Worm (Caenorhabditis elegans) whole organism, young adult: ENCODE results near the gene wrt-6.

Experiments
- B0336.3 ChIP-seq: fragments of 200-800 bp; sonication (Bioruptor generic); IDR thresholded peaks from 2 replicates; pipeline ENCODE4 v1.3.6; 2022; ENCODE audit warnings: missing genetic modification characterization, missing compliant biosample characterization
- C17E4.6 ChIP-seq: fragments of 200-800 bp; sonication (Bioruptor generic); IDR thresholded peaks from 2 replicates; pipeline ENCODE4 v1.3.6; 2022; ENCODE audit warnings: missing genetic modification reagents, missing genetic modification characterization, missing compliant biosample characterization
- D2030.7 ChIP-seq: fragments of 200-800 bp; sonication (Bioruptor generic); IDR thresholded peaks from 2 replicates; pipeline ENCODE4 v1.3.6; 2022; ENCODE audit warnings: missing genetic modification reagents, missing genetic modification characterization, missing compliant biosample characterization
- F23B12.7 ChIP-seq: sonication (generic microtip); optimal IDR thresholded peaks from 2 replicates; lab custom pipeline; 2017; ENCODE audit warnings: missing genetic modification characterization, mild to moderate bottlenecking, missing compliant biosample characterization, antibody characterized with exemption, moderate library complexity; ENCODE audit not compliant: insufficient read depth
- F52B5.7 ChIP-seq: sonication (generic microtip); optimal IDR thresholded peaks from 2 replicates; lab custom pipeline; 2016; ENCODE audit warnings: mild to moderate bottlenecking, missing genetic modification characterization, missing compliant biosample characterization
- F55B11.4 ChIP-seq: sonication (generic microtip); optimal IDR thresholded peaks from 2 replicates; lab custom pipeline; 2016; ENCODE audit warnings: missing compliant biosample characterization, missing genetic modification characterization, borderline replicate concordance; ENCODE audit not compliant: insufficient read depth
- K11D2.4 ChIP-seq: fragments of 200-800 bp; sonication (Bioruptor generic); IDR thresholded peaks from 2 replicates; pipeline ENCODE4 v1.3.6; 2022; ENCODE audit warnings: missing genetic modification reagents, missing genetic modification characterization, missing compliant biosample characterization
- T07F8.4 ChIP-seq: sonication (generic microtip); optimal IDR thresholded peaks from 2 replicates; lab custom pipeline; 2016; ENCODE audit warnings: mild to moderate bottlenecking, missing genetic modification characterization, moderate library complexity, missing compliant biosample characterization
- Y79H2A.3 ChIP-seq: fragments of 200-800 bp; sonication (Bioruptor generic); conservative IDR thresholded peaks from 2 replicates; pipeline ENCODE4 v1.3.6; 2022; ENCODE audit warnings: missing genetic modification reagents, missing genetic modification characterization, missing compliant biosample characterization
- Y95B8A.8 ChIP-seq: fragments of 200-800 bp; sonication (Bioruptor generic); IDR thresholded peaks from 2 replicates; pipeline ENCODE4 v1.3.6; 2022; ENCODE audit warnings: missing genetic modification reagents, missing genetic modification characterization, missing compliant biosample characterization
- aptf-2 ChIP-seq: fragments of 200-800 bp; sonication (Bioruptor generic); conservative IDR thresholded peaks from 2 replicates; pipeline ENCODE4 v1.3.6; 2022; ENCODE audit warnings: missing genetic modification reagents, missing genetic modification characterization, missing compliant biosample characterization
- aptf-3 ChIP-seq: fragments of 200-800 bp; sonication (Bioruptor generic); IDR thresholded peaks from 2 replicates; pipeline ENCODE4 v1.3.6; 2022; ENCODE audit warnings: missing genetic modification characterization, missing compliant biosample characterization
- attf-6 ChIP-seq: fragments of 200-800 bp; sonication (Bioruptor generic); IDR thresholded peaks from 2 replicates; pipeline ENCODE4 v1.3.6; 2022; ENCODE audit warnings: missing genetic modification reagents, missing genetic modification characterization, missing compliant biosample characterization
- ccch-3 ChIP-seq: fragments of 200-800 bp; sonication (Bioruptor generic); optimal IDR thresholded peaks from 2 replicates; lab custom pipeline; 2018; ENCODE audit warnings: mild to moderate bottlenecking, missing genetic modification characterization, missing compliant biosample characterization
- cebp-1 ChIP-seq, 2 experiments: fragments of 200-800 bp in 1 of 2; sonication (Bioruptor generic) in 1 of 2; sonication (generic microtip) in 1 of 2; IDR thresholded peaks in 1 of 2; optimal IDR thresholded peaks in 1 of 2; 2 replicates each; pipeline versions ENCODE4 v1.3.6 to Lab custom; 2017 to 2022; ENCODE audit warnings: missing compliant biosample characterization in 2 of 2, missing genetic modification characterization in 2 of 2, mild to moderate bottlenecking in 1 of 2, missing genetic modification reagents in 1 of 2, moderate library complexity in 1 of 2
- chd-7 ChIP-seq: sonication (generic microtip); optimal IDR thresholded peaks from 2 replicates; lab custom pipeline; 2016; ENCODE audit warnings: mild to moderate bottlenecking, missing genetic modification characterization, moderate library complexity, missing compliant biosample characterization
- dox-1 ChIP-seq: fragments of 200-800 bp; sonication (Bioruptor generic); IDR thresholded peaks from 2 replicates; pipeline ENCODE4 v1.3.6; 2022; ENCODE audit warnings: missing genetic modification reagents, missing genetic modification characterization, missing compliant biosample characterization
- dpl-1 ChIP-seq: fragments of 150-350 bp; optimal IDR thresholded peaks from 2 replicates; lab custom pipeline; 2014; ENCODE audit warnings: missing biosample characterization, missing genetic modification reagents, missing genetic modification characterization
- ekl-4 ChIP-seq: fragments of 200-800 bp; sonication (Bioruptor generic); IDR thresholded peaks from 2 replicates; pipeline ENCODE4 v1.3.6; 2022; ENCODE audit warnings: missing genetic modification reagents, missing genetic modification characterization, missing compliant biosample characterization
- ets-4 ChIP-seq: fragments of 200-800 bp; sonication (Bioruptor generic); optimal IDR thresholded peaks from 2 replicates; lab custom pipeline; 2018; ENCODE audit warnings: mild to moderate bottlenecking, missing genetic modification characterization, missing compliant biosample characterization
- hlh-12 ChIP-seq: sonication (generic microtip); optimal IDR thresholded peaks from 2 replicates; lab custom pipeline; 2016; ENCODE audit warnings: missing genetic modification characterization, missing compliant biosample characterization
- hmg-20 ChIP-seq: fragments of 200-800 bp; sonication (Bioruptor generic); IDR thresholded peaks from 2 replicates; pipeline ENCODE4 v1.3.6; 2022; ENCODE audit warnings: missing genetic modification reagents, missing genetic modification characterization, missing compliant biosample characterization
- hrde-1 ChIP-seq: sonication (generic microtip); optimal IDR thresholded peaks from 2 replicates; lab custom pipeline; 2016; ENCODE audit warnings: missing genetic modification characterization, mild to moderate bottlenecking, missing compliant biosample characterization, moderate library complexity, missing genotype, missing genetic modification reagents, borderline replicate concordance
- hsf-1 ChIP-seq: fragments of 200-800 bp; sonication (Bioruptor generic); IDR thresholded peaks from 2 replicates; pipeline ENCODE4 v1.3.6; 2022; ENCODE audit warnings: missing genetic modification reagents, missing genetic modification characterization, missing compliant biosample characterization
- let-526 ChIP-seq: fragments of 200-800 bp; sonication (Bioruptor generic); IDR thresholded peaks from 2 replicates; pipeline ENCODE4 v1.3.6; 2022; ENCODE audit warnings: missing genetic modification reagents, missing genetic modification characterization, missing compliant biosample characterization
- let-607 ChIP-seq, 2 experiments: fragments of 200-800 bp in 1 of 2; sonication (Bioruptor generic) in 1 of 2; sonication (generic microtip) in 1 of 2; optimal IDR thresholded peaks; 2 replicates each; lab custom pipeline; 2016 to 2018; ENCODE audit warnings: mild to moderate bottlenecking in 2 of 2, missing compliant biosample characterization in 2 of 2, missing genetic modification characterization in 2 of 2, moderate library complexity in 2 of 2, missing genotype in 1 of 2
- lin-26 ChIP-seq: fragments of 200-800 bp; sonication (Bioruptor generic); IDR thresholded peaks from 2 replicates; pipeline ENCODE4 v1.3.6; 2022; ENCODE audit warnings: missing genetic modification reagents, missing genetic modification characterization, missing compliant biosample characterization
- lin-54 ChIP-seq: fragments of 200-800 bp; sonication (Bioruptor generic); optimal IDR thresholded peaks from 2 replicates; lab custom pipeline; 2018; ENCODE audit warnings: mild to moderate bottlenecking, missing genetic modification characterization, missing compliant biosample characterization
- madf-10 ChIP-seq: sonication (generic microtip); optimal IDR thresholded peaks from 2 replicates; lab custom pipeline; 2016; ENCODE audit warnings: mild to moderate bottlenecking, missing genetic modification characterization, missing compliant biosample characterization
- madf-8 ChIP-seq: fragments of 200-800 bp; sonication (Bioruptor generic); conservative IDR thresholded peaks from 2 replicates; pipeline ENCODE4 v1.3.6; 2022; ENCODE audit warnings: missing genetic modification reagents, missing genetic modification characterization, missing compliant biosample characterization
- nhr-120 ChIP-seq: fragments of 200-800 bp; sonication (Bioruptor generic); IDR thresholded peaks from 2 replicates; pipeline ENCODE4 v1.3.6; 2022; ENCODE audit warnings: missing genetic modification characterization, missing compliant biosample characterization
- nhr-80 ChIP-seq: sonication (generic microtip); optimal IDR thresholded peaks from 2 replicates; lab custom pipeline; 2016; ENCODE audit warnings: missing genetic modification characterization, missing compliant biosample characterization
- sea-2 ChIP-seq: fragments of 200-800 bp; sonication (Bioruptor generic); IDR thresholded peaks from 2 replicates; pipeline ENCODE4 v1.3.6; 2022; ENCODE audit warnings: missing genetic modification characterization, missing compliant biosample characterization
- snpc-1.1 ChIP-seq: sonication (generic microtip); optimal IDR thresholded peaks from 2 replicates; lab custom pipeline; 2017; ENCODE audit warnings: missing genetic modification characterization, mild to moderate bottlenecking, missing compliant biosample characterization, antibody characterized with exemption, moderate library complexity, missing genotype, missing genetic modification reagents; ENCODE audit not compliant: insufficient read depth
- snpc-1.3 ChIP-seq: sonication (generic microtip); optimal IDR thresholded peaks from 2 replicates; lab custom pipeline; 2017; ENCODE audit warnings: missing genetic modification characterization, mild to moderate bottlenecking, missing compliant biosample characterization, antibody characterized with exemption, moderate library complexity, missing genotype, missing genetic modification reagents; ENCODE audit not compliant: insufficient read depth
- snpc-4 ChIP-seq, 5 experiments: fragments of 150-350 bp in 1 of 5; sonication (generic microtip) in 4 of 5; optimal IDR thresholded peaks; 2 replicates each; lab custom pipeline; 2014 to 2018; ENCODE audit warnings: missing genetic modification characterization in 5 of 5, missing biosample characterization in 3 of 5, antibody characterized with exemption in 2 of 5, mild to moderate bottlenecking in 2 of 5, missing compliant biosample characterization in 2 of 5, missing genotype in 2 of 5, moderate library complexity in 2 of 5, missing genetic modification reagents in 1 of 5
- sptf-2 ChIP-seq: fragments of 200-800 bp; sonication (Bioruptor generic); optimal IDR thresholded peaks from 2 replicates; lab custom pipeline; 2018; ENCODE audit warnings: mild to moderate bottlenecking, missing genetic modification characterization, missing compliant biosample characterization
- tbp1 ChIP-seq: fragments of 200-800 bp; sonication (Bioruptor generic); optimal IDR thresholded peaks from 2 replicates; lab custom pipeline; 2018; ENCODE audit warnings: mild to moderate bottlenecking, missing genetic modification characterization, missing compliant biosample characterization
- tbx-9 ChIP-seq: sonication (generic microtip); optimal IDR thresholded peaks from 2 replicates; lab custom pipeline; 2016; ENCODE audit warnings: borderline replicate concordance, missing genetic modification characterization, inconsistent platforms, missing compliant biosample characterization
- unc-130 ChIP-seq: sonication (generic microtip); optimal IDR thresholded peaks from 2 replicates; lab custom pipeline; 2016; ENCODE audit warnings: missing genetic modification reagents, missing genetic modification characterization, missing compliant biosample characterization
- ztf-22 ChIP-seq: fragments of 200-800 bp; sonication (Bioruptor generic); optimal IDR thresholded peaks from 2 replicates; lab custom pipeline; 2018; ENCODE audit warnings: mild to moderate bottlenecking, missing genetic modification characterization, moderate library complexity, missing compliant biosample characterization

wrt-6 gene

ce11 chrX:3499867-3500266 lies 19.8 kb downstream of the wrt-6 start:
- TF ChIP-seq aptf-2 (GFP tag; lab: Robert Waterston, UW) (no peak), cebp-1 (GFP tag; IDR thresholded peaks at IDR 0.05; lab: Robert Waterston, UW) (no peak), cebp-1 (tag; optimal IDR thresholded peaks at IDR 0.05; lab: Kevin White, UChicago) (peak; percentile 22), nhr-80 (tag; lab: Kevin White, UChicago) (peak; percentile 23)

ce11 chrX:3500357-3500756 lies 20.3 kb downstream of the wrt-6 start:
- TF ChIP-seq tbp1 (GFP tag; lab: Kevin White, UChicago): no peak
- no peak for TF ChIP-seq lin-54 (GFP tag; lab: Kevin White, UChicago)
- no peak for TF ChIP-seq T07F8.4 (tag; lab: Kevin White, UChicago)
- TF ChIP-seq snpc-4 (GFP tag; optimal IDR thresholded peaks at IDR 0.05; lab: Kevin White, UChicago): peak; percentile 18
- TF ChIP-seq snpc-4 (tag; optimal IDR thresholded peaks at IDR 0.05; lab: Kevin White, UChicago): peak in 2 of 4 experiments; percentile 64 to 78
- TF ChIP-seq unc-130 (GFP tag; lab: Kevin White, UChicago): no peak
- TF ChIP-seq Y95B8A.8 (GFP tag; lab: Robert Waterston, UW): no peak
- TF ChIP-seq madf-8: no peak

ce11 chrX:3500903-3501302 lies 20.9 kb downstream of the wrt-6 start:
- no peak for TF ChIP-seq B0336.3 (GFP tag; lab: Robert Waterston, UW)
- no peak for TF ChIP-seq ekl-4
- no peak for TF ChIP-seq F55B11.4 (tag; lab: Kevin White, UChicago)
- no peak for TF ChIP-seq sea-2 (GFP tag; lab: Robert Waterston, UW)
- TF ChIP-seq snpc-1.1 (tag; lab: Kevin White, UChicago): no peak
- TF ChIP-seq nhr-120 (GFP tag; lab: Robert Waterston, UW): no peak
- no peak for TF ChIP-seq dpl-1 (GFP tag; lab: Kevin White, UChicago)
- TF ChIP-seq ztf-22: no peak
- no peak for TF ChIP-seq lin-26 (GFP tag; lab: Robert Waterston, UW)
- no peak for TF ChIP-seq tbx-9 (tag; lab: Kevin White, UChicago)
- no peak for TF ChIP-seq cebp-1 (GFP tag; IDR thresholded peaks at IDR 0.05; lab: Robert Waterston, UW)
- TF ChIP-seq cebp-1 (tag; optimal IDR thresholded peaks at IDR 0.05; lab: Kevin White, UChicago): peak; percentile 7
- no peak for TF ChIP-seq sptf-2 (GFP tag; lab: Kevin White, UChicago)
- no peak for TF ChIP-seq tbp1 (GFP tag; lab: Kevin White, UChicago)
- no peak for TF ChIP-seq snpc-1.3 (tag; lab: Kevin White, UChicago)
- no peak for TF ChIP-seq attf-6 (GFP tag; lab: Robert Waterston, UW)
- TF ChIP-seq hrde-1 (tag; lab: Kevin White, UChicago): no peak
- TF ChIP-seq nhr-80 (tag; lab: Kevin White, UChicago): peak; percentile 93
- no peak for TF ChIP-seq F52B5.7 (tag; lab: Kevin White, UChicago)
- TF ChIP-seq let-526: no peak
- TF ChIP-seq chd-7: no peak
- no peak for TF ChIP-seq madf-10 (tag; lab: Kevin White, UChicago)
- peak; percentile 22 to 56 for TF ChIP-seq let-607 (tag; optimal IDR thresholded peaks at IDR 0.05; lab: Kevin White, UChicago)
- no peak for TF ChIP-seq hmg-20 (GFP tag; lab: Robert Waterston, UW)
- no peak for TF ChIP-seq F23B12.7
- TF ChIP-seq C17E4.6: no peak
- TF ChIP-seq ccch-3 (GFP tag; lab: Kevin White, UChicago): no peak
- no peak for TF ChIP-seq aptf-3 (GFP tag; lab: Robert Waterston, UW)
- TF ChIP-seq hlh-12: no peak
- TF ChIP-seq K11D2.4 (GFP tag; lab: Robert Waterston, UW): no peak
- no peak for TF ChIP-seq Y79H2A.3 (GFP tag; lab: Robert Waterston, UW)
- no peak for TF ChIP-seq D2030.7
- TF ChIP-seq ets-4 (GFP tag; lab: Kevin White, UChicago): peak; percentile 57
- TF ChIP-seq T07F8.4 (tag; lab: Kevin White, UChicago): no peak
- TF ChIP-seq hsf-1 (GFP tag; lab: Robert Waterston, UW): no peak
- peak; percentile 63; the same call in 1 of the 2 replicates for TF ChIP-seq dox-1
- TF ChIP-seq, all 124 proteins: peak for 5
